Fruit fly (Drosophila melanogaster) whole organism, embryonic: ENCODE data around the gene qtc.

ENCODE experiments used
- Bgb ChIP-seq: fragments of 200-800 bp; sonication (Bioruptor generic); IDR thresholded peaks from 2 replicates; pipeline ENCODE4 v1.3.6; 2022; ENCODE audit warnings: missing biosample characterization, missing genetic modification characterization; ENCODE audit not compliant: partially characterized antibody
- Blimp-1 ChIP-seq: fragments of 200-800 bp; sonication (Bioruptor generic); optimal IDR thresholded peaks from 3 replicates; lab custom pipeline; 2018; ENCODE audit warnings: missing biosample characterization, missing genetic modification characterization, mild to moderate bottlenecking, moderate library complexity, missing genetic modification reagents
- CG1024 ChIP-seq: fragments of 200-800 bp; sonication (Bioruptor generic); IDR thresholded peaks from 2 replicates; pipeline ENCODE4 v1.3.6; 2022; ENCODE audit warnings: missing biosample characterization, missing genetic modification characterization
- CG10267 ChIP-seq: fragments of 200-800 bp; sonication (Bioruptor generic); optimal IDR thresholded peaks from 2 replicates; lab custom pipeline; 2018; ENCODE audit warnings: missing biosample characterization, mild to moderate bottlenecking, missing genetic modification characterization, moderate library complexity
- CG12071 ChIP-seq: fragments of 200-800 bp; sonication (Bioruptor generic); optimal IDR thresholded peaks from 3 replicates; lab custom pipeline; 2018; ENCODE audit warnings: missing biosample characterization, mild to moderate bottlenecking, missing genetic modification characterization
- CG12155 ChIP-seq: fragments of 200-800 bp; sonication (Bioruptor generic); optimal IDR thresholded peaks from 3 replicates; lab custom pipeline; 2016; ENCODE audit warnings: missing biosample characterization, missing genetic modification characterization
- CG12391 ChIP-seq: fragments of 200-800 bp; sonication (Bioruptor generic); optimal IDR thresholded peaks from 3 replicates; lab custom pipeline; 2018; ENCODE audit warnings: missing biosample characterization, mild to moderate bottlenecking, missing genetic modification characterization, moderate library complexity
- CG15514 ChIP-seq: fragments of 200-800 bp; sonication (Bioruptor generic); optimal IDR thresholded peaks from 3 replicates; lab custom pipeline; 2017; ENCODE audit warnings: missing biosample characterization, missing genetic modification characterization, mild to moderate bottlenecking, moderate library complexity, missing genetic modification reagents
- CG16779 ChIP-seq: fragments of 200-800 bp; sonication (Bioruptor generic); IDR thresholded peaks from 2 replicates; pipeline ENCODE4 v1.3.6; 2022; ENCODE audit warnings: missing biosample characterization, missing genetic modification characterization
- CG18262 ChIP-seq: fragments of 200-800 bp; optimal IDR thresholded peaks from 3 replicates; lab custom pipeline; 2019; ENCODE audit warnings: missing biosample characterization, mild to moderate bottlenecking, missing genetic modification characterization, moderate library complexity
- CG2116 ChIP-seq: fragments of 200-800 bp; sonication (Bioruptor generic); optimal IDR thresholded peaks from 3 replicates; lab custom pipeline; 2018; ENCODE audit warnings: missing biosample characterization, mild to moderate bottlenecking, missing genetic modification characterization
- CG34376 ChIP-seq: fragments of 200-800 bp; sonication (Bioruptor generic); optimal IDR thresholded peaks from 2 replicates; lab custom pipeline; 2018; ENCODE audit warnings: missing biosample characterization, mild to moderate bottlenecking, missing genetic modification characterization
- CG3838 ChIP-seq: fragments of 200-800 bp; sonication (Bioruptor generic); optimal IDR thresholded peaks from 3 replicates; lab custom pipeline; 2016; ENCODE audit warnings: missing biosample characterization, missing genetic modification characterization
- CG4328 ChIP-seq: fragments of 200-800 bp; sonication (Bioruptor generic); optimal IDR thresholded peaks from 3 replicates; lab custom pipeline; 2017; ENCODE audit warnings: missing biosample characterization, missing genetic modification reagents, missing genetic modification characterization
- CG4360 ChIP-seq: fragments of 200-800 bp; sonication (Bioruptor generic); IDR thresholded peaks from 2 replicates; pipeline ENCODE4 v1.3.6; 2022; ENCODE audit warnings: missing biosample characterization, missing genetic modification characterization
- CG6683 ChIP-seq: fragments of 200-800 bp; sonication (Bioruptor generic); optimal IDR thresholded peaks from 2 replicates; lab custom pipeline; 2017; ENCODE audit warnings: missing biosample characterization, mild to moderate bottlenecking, missing genetic modification characterization, missing genetic modification reagents
- CG7556 ChIP-seq: fragments of 200-800 bp; sonication (Bioruptor generic); optimal IDR thresholded peaks from 2 replicates; lab custom pipeline; 2017; ENCODE audit warnings: missing biosample characterization, mild to moderate bottlenecking, missing genetic modification characterization
- CG7963 ChIP-seq: fragments of 200-800 bp; sonication (Bioruptor generic); IDR thresholded peaks from 3 replicates; pipeline ENCODE4 v1.3.6; 2022; ENCODE audit warnings: missing biosample characterization, missing genetic modification characterization; ENCODE audit not compliant: partially characterized antibody
- CG8290 ChIP-seq, 3 experiments: fragments of 200-800 bp; sonication (Bioruptor generic); optimal IDR thresholded peaks; 2 replicates each; lab custom pipeline; 2016 to 2019; ENCODE audit warnings: missing biosample characterization in 3 of 3, missing genetic modification characterization in 3 of 3, mild to moderate bottlenecking in 2 of 3, moderate library complexity in 1 of 3
- CG8388 ChIP-seq: fragments of 200-800 bp; sonication (Bioruptor generic); optimal IDR thresholded peaks from 2 replicates; lab custom pipeline; 2019; ENCODE audit warnings: missing biosample characterization, mild to moderate bottlenecking, missing genetic modification characterization, moderate library complexity
- CHES-1-like ChIP-seq: fragments of 200-800 bp; sonication (Bioruptor generic); optimal IDR thresholded peaks from 2 replicates; lab custom pipeline; 2016; ENCODE audit warnings: missing biosample characterization, missing genetic modification characterization
- Chrac-16 ChIP-seq: fragments of 200-800 bp; sonication (Bioruptor generic); optimal IDR thresholded peaks from 3 replicates; lab custom pipeline; 2016; ENCODE audit warnings: missing biosample characterization, missing genetic modification characterization
- D19B ChIP-seq: fragments of 200-800 bp; sonication (Bioruptor generic); optimal IDR thresholded peaks from 2 replicates; lab custom pipeline; 2017; ENCODE audit warnings: missing biosample characterization, mild to moderate bottlenecking, missing genetic modification characterization
- Doc3 ChIP-seq: fragments of 200-800 bp; sonication (Bioruptor generic); IDR thresholded peaks from 3 replicates; pipeline ENCODE4 v1.3.6; 2022; ENCODE audit warnings: missing biosample characterization, missing genetic modification characterization; ENCODE audit not compliant: partially characterized antibody
- Drgx ChIP-seq: fragments of 200-800 bp; sonication (Bioruptor generic); IDR thresholded peaks from 2 replicates; pipeline ENCODE4 v1.3.6; 2022; ENCODE audit warnings: missing biosample characterization, missing genetic modification characterization
- Fer3 ChIP-seq: fragments of 200-800 bp; sonication (Bioruptor generic); optimal IDR thresholded peaks from 2 replicates; lab custom pipeline; 2018; ENCODE audit warnings: missing biosample characterization, mild to moderate bottlenecking, missing genetic modification characterization, moderate library complexity
- HLH4C ChIP-seq: fragments of 200-800 bp; sonication (Bioruptor generic); IDR thresholded peaks from 3 replicates; pipeline ENCODE4 v1.3.6; 2022; ENCODE audit warnings: missing biosample characterization, missing genetic modification characterization; ENCODE audit not compliant: partially characterized antibody
- Hsf ChIP-seq: fragments of 200-800 bp; sonication (Bioruptor generic); optimal IDR thresholded peaks from 3 replicates; lab custom pipeline; 2016; ENCODE audit warnings: missing biosample characterization, missing genetic modification characterization
- Myb ChIP-seq: fragments of 200-800 bp; sonication (Bioruptor generic); optimal IDR thresholded peaks from 2 replicates; lab custom pipeline; 2016; ENCODE audit warnings: missing biosample characterization, missing genetic modification characterization
- NFAT ChIP-seq: fragments of 200-800 bp; sonication (Bioruptor generic); IDR thresholded peaks from 2 replicates; pipeline ENCODE4 v1.3.6; 2022; ENCODE audit warnings: missing biosample characterization, missing genetic modification characterization
- Nf-YB ChIP-seq: fragments of 200-800 bp; sonication (Bioruptor generic); optimal IDR thresholded peaks from 3 replicates; lab custom pipeline; 2019; ENCODE audit warnings: missing biosample characterization, mild to moderate bottlenecking, missing genetic modification characterization, moderate library complexity
- Pdp1 ChIP-seq, 2 experiments: fragments of 200-800 bp; sonication (Bioruptor generic); optimal IDR thresholded peaks; 3 replicates each; lab custom pipeline; 2016; ENCODE audit warnings: missing biosample characterization in 2 of 2, missing genetic modification characterization in 2 of 2, mild to moderate bottlenecking in 1 of 2, moderate library complexity in 1 of 2
- Xbp1 ChIP-seq: fragments of 200-800 bp; sonication (Bioruptor generic); optimal IDR thresholded peaks from 3 replicates; lab custom pipeline; 2016; ENCODE audit warnings: missing biosample characterization, mild to moderate bottlenecking, missing genetic modification characterization
- bsh ChIP-seq, 2 experiments: fragments of 200-800 bp; sonication (Bioruptor generic); optimal IDR thresholded peaks; 2 replicates each; lab custom pipeline; 2017 to 2018; ENCODE audit warnings: mild to moderate bottlenecking in 2 of 2, missing biosample characterization in 2 of 2, missing genetic modification characterization in 2 of 2, moderate library complexity in 1 of 2
- crc ChIP-seq: fragments of 200-800 bp; sonication (Bioruptor generic); optimal IDR thresholded peaks from 2 replicates; lab custom pipeline; 2016; ENCODE audit warnings: missing biosample characterization, missing genetic modification characterization
- disco-r ChIP-seq: fragments of 200-800 bp; sonication (Bioruptor generic); optimal IDR thresholded peaks from 2 replicates; lab custom pipeline; 2016; ENCODE audit warnings: missing biosample characterization, missing genetic modification characterization
- dpn ChIP-seq, 2 experiments: fragments of 200-800 bp; sonication (Bioruptor generic); optimal IDR thresholded peaks; 3 replicates each; lab custom pipeline; 2016; ENCODE audit warnings: missing biosample characterization in 2 of 2, missing genetic modification characterization in 2 of 2
- en ChIP-seq: fragments of 200-800 bp; sonication (Bioruptor generic); optimal IDR thresholded peaks from 2 replicates; lab custom pipeline; 2016; ENCODE audit warnings: missing biosample characterization, missing genetic modification characterization
- ewg ChIP-seq: fragments of 200-800 bp; sonication (Bioruptor generic); optimal IDR thresholded peaks from 3 replicates; lab custom pipeline; 2017; ENCODE audit warnings: mild to moderate bottlenecking, missing biosample characterization, missing genetic modification reagents, missing genetic modification characterization
- gro ChIP-seq: fragments of 200-800 bp; sonication (Bioruptor generic); optimal IDR thresholded peaks from 2 replicates; lab custom pipeline; 2016; ENCODE audit warnings: missing biosample characterization, missing genetic modification characterization
- her ChIP-seq: fragments of 200-800 bp; sonication (Bioruptor generic); optimal IDR thresholded peaks from 2 replicates; lab custom pipeline; 2016; ENCODE audit warnings: missing biosample characterization, missing genetic modification characterization
- kah ChIP-seq: fragments of 200-800 bp; sonication (Bioruptor generic); optimal IDR thresholded peaks from 2 replicates; lab custom pipeline; 2018; ENCODE audit warnings: missing biosample characterization, mild to moderate bottlenecking, missing genetic modification characterization
- lilli ChIP-seq: fragments of 200-800 bp; sonication (Bioruptor generic); optimal IDR thresholded peaks from 3 replicates; lab custom pipeline; 2016; ENCODE audit warnings: missing biosample characterization, missing genetic modification characterization
- lov ChIP-seq, 2 experiments: fragments of 200-800 bp in 1 of 2; fragments of >200 bp in 1 of 2; sonication (Bioruptor generic) in 1 of 2; IDR thresholded peaks in 1 of 2; optimal IDR thresholded peaks in 1 of 2; 2 replicates in 1 of 2; 3 replicates in 1 of 2; pipeline versions ENCODE4 v1.3.6 to Lab custom; 2017 to 2022; ENCODE audit warnings: missing biosample characterization in 1 of 2, missing genetic modification characterization in 1 of 2
- run ChIP-seq: fragments of 200-800 bp; sonication (Bioruptor generic); optimal IDR thresholded peaks from 3 replicates; lab custom pipeline; 2018; ENCODE audit warnings: missing biosample characterization, mild to moderate bottlenecking, missing genetic modification characterization
- slbo ChIP-seq: fragments of 200-800 bp; sonication (Bioruptor generic); IDR thresholded peaks from 2 replicates; pipeline ENCODE4 v1.3.6; 2022; ENCODE audit warnings: missing biosample characterization, missing genetic modification characterization
- twi ChIP-seq: fragments of 200-800 bp; optimal IDR thresholded peaks from 2 replicates; lab custom pipeline; 2019; ENCODE audit warnings: missing biosample characterization, mild to moderate bottlenecking, missing genetic modification characterization, moderate library complexity
- zfh2 ChIP-seq: fragments of 200-800 bp; sonication (Bioruptor generic); optimal IDR thresholded peaks from 2 replicates; lab custom pipeline; 2016; ENCODE audit warnings: missing biosample characterization, missing genetic modification characterization

Gene qtc

dm6 chr2L:5092992-5093695 is 32.5 kb downstream of the qtc start, which contains the start of gene Pgant5 (continued):
- TF ChIP-seq Drgx (GFP tag; lab: Robert Waterston, UW) (peak; percentile 28; the same call in 1 of the 2 replicates), twi (tag; lab: Kevin White, UChicago) (peak; percentile 66), CG2116 (GFP tag; lab: Kevin White, UChicago) (no peak), CG7963 (GFP tag; lab: Robert Waterston, UW) (no peak), her (GFP tag; lab: Kevin White, UChicago) (no peak), CG6683 (no peak), CG8388 (GFP tag; lab: Kevin White, UChicago) (no peak), zfh2 (peak; percentile 6), CG7556 (GFP tag; lab: Kevin White, UChicago) (peak; percentile 12), lov (optimal IDR thresholded peaks at IDR 0.05; lab: Kevin White, UChicago) (no peak), lov (GFP tag; IDR thresholded peaks at IDR 0.05; lab: Robert Waterston, UW) (no peak), Doc3 (no peak; the same call in 2 of the 3 replicates), slbo (GFP tag; lab: Robert Waterston, UW) (no peak), CG34376 (GFP tag; lab: Kevin White, UChicago) (peak; percentile 72), CHES-1-like (GFP tag; lab: Kevin White, UChicago) (no peak), Hsf (GFP tag; lab: Kevin White, UChicago) (no peak), Pdp1 (GFP tag; optimal IDR thresholded peaks at IDR 0.05; lab: Kevin White, UChicago) (peak in 1 of 2 experiments; percentile 29), CG15514 (GFP tag; lab: Kevin White, UChicago) (peak; percentile 26), CG12071 (GFP tag; lab: Kevin White, UChicago) (no peak), lilli (GFP tag; lab: Kevin White, UChicago) (no peak), D19B (no peak), CG12155 (GFP tag; lab: Kevin White, UChicago) (no peak), CG4360 (GFP tag; lab: Robert Waterston, UW) (peak; percentile 45), bsh (GFP tag; optimal IDR thresholded peaks at IDR 0.05; lab: Kevin White, UChicago) (peak; percentile 0 to 31), Fer3 (tag; lab: Kevin White, UChicago) (no peak), CG1024 (GFP tag; lab: Robert Waterston, UW) (no peak), ewg (GFP tag; lab: Kevin White, UChicago) (peak; percentile 35), HLH4C (GFP tag; lab: Robert Waterston, UW) (no peak), Myb (GFP tag; lab: Kevin White, UChicago) (no peak), kah (GFP tag; lab: Kevin White, UChicago) (no peak), CG8290 (GFP tag; optimal IDR thresholded peaks at IDR 0.05; lab: Kevin White, UChicago) (no peak), CG8290 (tag; optimal IDR thresholded peaks at IDR 0.05; lab: Kevin White, UChicago) (peak in 1 of 2 experiments; percentile 35), Bgb (peak; percentile 31; the same call in 1 of the 2 replicates), CG16779 (no peak), CG3838 (no peak), Xbp1 (GFP tag; lab: Kevin White, UChicago) (no peak), CG10267 (tag; lab: Kevin White, UChicago) (no peak), crc (GFP tag; lab: Kevin White, UChicago) (no peak), run (no peak), Blimp-1 (GFP tag; lab: Kevin White, UChicago) (no peak), Chrac-16 (GFP tag; lab: Kevin White, UChicago) (no peak), NFAT (no peak), disco-r (GFP tag; lab: Kevin White, UChicago) (no peak), CG18262 (tag; lab: Kevin White, UChicago) (no peak), dpn (GFP tag; optimal IDR thresholded peaks at IDR 0.05; lab: Kevin White, UChicago) (peak in 1 of 2 experiments; percentile 9), CG12391 (tag; lab: Kevin White, UChicago) (peak; percentile 47), en (GFP tag; lab: Kevin White, UChicago) (no peak), gro (peak; percentile 37), Nf-YB (peak; percentile 47), CG4328 (GFP tag; lab: Kevin White, UChicago) (no peak)
